Fruit fly (Drosophila melanogaster) ovary, adult (tissue): ENCODE data around the gene viaf.

Experiments used
- CG17801 ChIP-seq: fragments of 200-800 bp; optimal IDR thresholded peaks from 2 replicates; lab custom pipeline; 2019; ENCODE audit warnings: missing biosample characterization, mild to moderate bottlenecking, missing genetic modification characterization, moderate library complexity; ENCODE audit not compliant: partially characterized antibody

Gene viaf

dm6 chr3L:11992960-11993359 lies at the start of gene viaf:
viaf (minus strand) TSS chr3L:11993179.
- TF ChIP-seq CG17801 (GFP tag; lab: Kevin White, UChicago): peak; percentile 68

- TF ChIP-seq CG17801 (GFP tag; lab: Kevin White, UChicago): no peak
These were observed 49.1 kb upstream of the viaf start, which contains the start of gene CG6793 for dm6 chr3L:12042087-12042486. CG6793 (plus strand) TSS chr3L:12042387.

dm6 chr3L:12040313-12040924 lies 47.4 kb upstream of the viaf start:
- TF ChIP-seq CG17801 (GFP tag; lab: Kevin White, UChicago): no peak

- no peak for TF ChIP-seq CG17801 (GFP tag; lab: Kevin White, UChicago)
These were observed 46.1 kb upstream of the viaf start for dm6 chr3L:12039084-12039483.

- TF ChIP-seq CG17801 (GFP tag; lab: Kevin White, UChicago): no peak
These were observed 44.6 kb upstream of the viaf start for dm6 chr3L:12037449-12038163.

- no peak for TF ChIP-seq CG17801 (GFP tag; lab: Kevin White, UChicago)
These were observed 43.7 kb upstream of the viaf start for dm6 chr3L:12036658-12037057.

- TF ChIP-seq CG17801 (GFP tag; lab: Kevin White, UChicago): no peak
These were observed 39.3 kb upstream of the viaf start, which contains the start of gene CG43993 for dm6 chr3L:12032257-12032656. CG43993 (plus strand) TSS chr3L:12032557.

- TF ChIP-seq CG17801 (GFP tag; lab: Kevin White, UChicago): peak; percentile 3
These were observed 37.5 kb upstream of the viaf start for dm6 chr3L:12030521-12030920.

dm6 chr3L:12028534-12029029 lies 35.6 kb upstream of the viaf start:
- TF ChIP-seq CG17801 (GFP tag; lab: Kevin White, UChicago): no peak

- TF ChIP-seq CG17801 (GFP tag; lab: Kevin White, UChicago): no peak
These were observed 35.0 kb upstream of the viaf start for dm6 chr3L:12027929-12028328.

- no peak for TF ChIP-seq CG17801 (GFP tag; lab: Kevin White, UChicago)
These were observed 32.0 kb upstream of the viaf start for dm6 chr3L:12024947-12025346.

dm6 chr3L:12023137-12023792 lies 30.3 kb upstream of the viaf start:
- TF ChIP-seq CG17801 (GFP tag; lab: Kevin White, UChicago): no peak

dm6 chr3L:12021903-12022302 lies 28.9 kb upstream of the viaf start:
- no peak for TF ChIP-seq CG17801 (GFP tag; lab: Kevin White, UChicago)

- TF ChIP-seq CG17801 (GFP tag; lab: Kevin White, UChicago): no peak
These were observed 23.2 kb upstream of the viaf start for dm6 chr3L:12016186-12016585.

dm6 chr3L:12014272-12014671 lies 21.3 kb upstream of the viaf start:
- no peak for TF ChIP-seq CG17801 (GFP tag; lab: Kevin White, UChicago)
